Worm (Caenorhabditis elegans) whole organism, early embryonic: ENCODE results near the gene F07G6.5.

Experiments used
- F13C5.2 ChIP-seq: sonication (generic microtip); optimal IDR thresholded peaks from 2 replicates; lab custom pipeline; 2017; ENCODE audit warnings: mild to moderate bottlenecking, missing genetic modification characterization, inconsistent platforms, missing compliant biosample characterization
- ama-1 ChIP-seq: fragments of 150-350 bp; optimal IDR thresholded peaks from 2 replicates; lab custom pipeline; 2014
- ceh-13 ChIP-seq: fragments of 200-800 bp; sonication (Bioruptor generic); optimal IDR thresholded peaks from 2 replicates; lab custom pipeline; 2018; ENCODE audit warnings: mild to moderate bottlenecking, missing genetic modification characterization, missing compliant biosample characterization
- ceh-36 ChIP-seq: sonication (generic microtip); optimal IDR thresholded peaks from 2 replicates; lab custom pipeline; 2016; ENCODE audit warnings: missing genetic modification characterization, inconsistent platforms, missing compliant biosample characterization
- flt-1 ChIP-seq: fragments of 200-800 bp; sonication (Bioruptor generic); IDR thresholded peaks from 2 replicates; pipeline ENCODE4 v1.3.6; 2022; ENCODE audit warnings: missing genetic modification characterization, missing compliant biosample characterization
- hmg-4 ChIP-seq: fragments of 200-800 bp; sonication (Bioruptor generic); optimal IDR thresholded peaks from 2 replicates; lab custom pipeline; 2018; ENCODE audit warnings: mild to moderate bottlenecking, missing genetic modification characterization, missing compliant biosample characterization
- sea-1 ChIP-seq: fragments of 200-800 bp; sonication (Bioruptor generic); conservative IDR thresholded peaks from 2 replicates; pipeline ENCODE4 v1.3.6; 2022; ENCODE audit warnings: missing genetic modification characterization, missing compliant biosample characterization
- tbx-37 ChIP-seq: fragments of 200-800 bp; sonication (Bioruptor generic); conservative IDR thresholded peaks from 2 replicates; pipeline ENCODE4 v1.3.6; 2022; ENCODE audit warnings: missing genetic modification reagents, missing genetic modification characterization, missing compliant biosample characterization

DNA sequence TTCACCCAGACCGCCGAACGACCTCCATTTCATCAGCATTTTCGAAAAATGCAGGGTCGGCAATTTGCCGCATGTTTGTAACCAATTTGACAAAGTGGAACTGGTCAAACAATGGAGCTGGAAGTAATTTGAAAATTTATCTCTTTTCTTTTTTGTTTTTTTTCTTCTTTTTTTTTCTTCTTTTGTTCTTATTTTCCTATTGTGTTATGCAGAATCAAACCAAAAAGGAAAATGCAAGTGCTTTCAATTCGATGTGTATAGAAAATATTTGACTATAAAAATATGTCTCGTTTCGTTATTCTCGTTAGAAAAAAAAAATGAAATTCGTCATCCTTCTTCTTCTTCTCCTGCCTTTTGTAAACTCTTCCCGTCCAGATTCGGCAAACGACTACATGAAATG, 31.2 kb upstream of the F07G6.5 start, which contains the start of gene F07G6.10:
- TF ChIP-seq tbx-37 (GFP tag; lab: Robert Waterston, UW) (no peak), ama-1 (no peak), flt-1 (GFP tag; lab: Robert Waterston, UW) (no peak), hmg-4 (GFP tag; lab: Kevin White, UChicago) (no peak), sea-1 (GFP tag; lab: Robert Waterston, UW) (no peak), ceh-13 (GFP tag; lab: Kevin White, UChicago) (no peak), F13C5.2 (tag; lab: Kevin White, UChicago) (no peak), ceh-36 (tag; lab: Kevin White, UChicago) (no peak)
